Worm (Caenorhabditis elegans) whole organism, L1 larva: Measurements from ENCODE around the gene mtpn-1.

Source experiments
- C34B4.2 ChIP-seq: sonication (generic microtip); optimal IDR thresholded peaks from 2 replicates; lab custom pipeline; 2017; ENCODE audit warnings: mild to moderate bottlenecking, missing genetic modification characterization, missing compliant biosample characterization
- F16B12.6 ChIP-seq: fragments of 150-350 bp; optimal IDR thresholded peaks from 2 replicates; lab custom pipeline; 2014; ENCODE audit warnings: missing biosample characterization, missing genetic modification characterization
- aha-1 ChIP-seq: fragments of 150-350 bp; optimal IDR thresholded peaks from 2 replicates; lab custom pipeline; 2014; ENCODE audit warnings: missing biosample characterization, missing genetic modification characterization
- ama-1 ChIP-seq: fragments of 150-350 bp; optimal IDR thresholded peaks from 2 replicates; lab custom pipeline; 2014
- ceh-8 ChIP-seq: fragments of 200-800 bp; sonication (Bioruptor generic); optimal IDR thresholded peaks from 2 replicates; lab custom pipeline; 2018; ENCODE audit warnings: mild to moderate bottlenecking, missing genetic modification characterization, moderate library complexity, missing compliant biosample characterization
- ceh-82 ChIP-seq, 3 experiments: fragments of 150-350 bp in 1 of 3; sonication (generic microtip) in 2 of 3; optimal IDR thresholded peaks; 2 replicates each; lab custom pipeline; 2014 to 2017; ENCODE audit warnings: missing biosample characterization in 3 of 3, missing genetic modification characterization in 3 of 3
- ceh-90 ChIP-seq: sonication (generic microtip); optimal IDR thresholded peaks from 2 replicates; lab custom pipeline; 2016; ENCODE audit warnings: missing genetic modification characterization, missing compliant biosample characterization
- ces-1 ChIP-seq: fragments of 150-350 bp; optimal IDR thresholded peaks from 2 replicates; lab custom pipeline; 2014; ENCODE audit warnings: missing biosample characterization, missing genetic modification reagents, missing genetic modification characterization
- dpl-1 ChIP-seq, 3 experiments: fragments of 150-350 bp in 2 of 3; sonication (generic microtip) in 1 of 3; optimal IDR thresholded peaks; 2 replicates each; lab custom pipeline; 2014 to 2017; ENCODE audit warnings: missing biosample characterization in 3 of 3, missing genetic modification characterization in 3 of 3, missing genetic modification reagents in 3 of 3
- efl-1 ChIP-seq, 4 experiments: fragments of 150-350 bp; optimal IDR thresholded peaks in 3 of 4; peaks in 1 of 4; 1 replicate in 1 of 4; 2 replicates in 3 of 4; lab custom pipeline; 2014; ENCODE audit warnings: missing biosample characterization in 2 of 4, missing genetic modification characterization in 2 of 4, missing genetic modification reagents in 2 of 4
- egl-27 ChIP-seq, 2 experiments: fragments of 150-350 bp in 1 of 2; sonication (generic microtip); optimal IDR thresholded peaks; 3 replicates each; lab custom pipeline; 2017 to 2018; ENCODE audit warnings: missing biosample characterization in 2 of 2, missing genetic modification characterization in 2 of 2, missing genetic modification reagents in 2 of 2
- ets-5 ChIP-seq: fragments of 200-800 bp; sonication (Bioruptor generic); IDR thresholded peaks from 2 replicates; pipeline ENCODE4 v1.3.6; 2022; ENCODE audit warnings: missing genetic modification characterization, missing compliant biosample characterization
- fkh-4 ChIP-seq: sonication (generic microtip); optimal IDR thresholded peaks from 2 replicates; lab custom pipeline; 2016; ENCODE audit warnings: missing compliant biosample characterization, missing genetic modification characterization, borderline replicate concordance
- fkh-8 ChIP-seq: sonication (generic microtip); optimal IDR thresholded peaks from 2 replicates; lab custom pipeline; 2016; ENCODE audit warnings: mild to moderate bottlenecking, missing genetic modification characterization, missing compliant biosample characterization
- grh-1 ChIP-seq: fragments of 200-800 bp; sonication (Bioruptor generic); IDR thresholded peaks from 2 replicates; pipeline ENCODE4 v1.3.6; 2022; ENCODE audit warnings: missing genetic modification reagents, missing genetic modification characterization, missing compliant biosample characterization
- hlh-17 ChIP-seq: fragments of 200-800 bp; sonication (Bioruptor generic); optimal IDR thresholded peaks from 2 replicates; lab custom pipeline; 2018; ENCODE audit warnings: missing genetic modification characterization, mild to moderate bottlenecking, missing compliant biosample characterization, moderate library complexity, borderline replicate concordance
- hlh-4 ChIP-seq: sonication (generic microtip); optimal IDR thresholded peaks from 2 replicates; lab custom pipeline; 2016; ENCODE audit warnings: mild to moderate bottlenecking, missing genetic modification characterization, missing compliant biosample characterization
- irx-1 ChIP-seq: sonication (generic microtip); optimal IDR thresholded peaks from 2 replicates; lab custom pipeline; 2016; ENCODE audit warnings: missing genetic modification characterization, missing compliant biosample characterization
- isw-1 ChIP-seq: fragments of 200-800 bp; sonication (Bioruptor generic); IDR thresholded peaks from 2 replicates; pipeline ENCODE4 v1.3.6; 2022; ENCODE audit warnings: missing genetic modification characterization, missing compliant biosample characterization
- lin-13 ChIP-seq: fragments of 150-350 bp; optimal IDR thresholded peaks from 2 replicates; lab custom pipeline; 2014; ENCODE audit warnings: missing biosample characterization, missing genetic modification reagents, missing genetic modification characterization
- lin-14 ChIP-seq: fragments of 200-800 bp; sonication (Bioruptor generic); optimal IDR thresholded peaks from 2 replicates; lab custom pipeline; 2018; ENCODE audit warnings: mild to moderate bottlenecking, missing genetic modification characterization, moderate library complexity, missing compliant biosample characterization
- lin-15B ChIP-seq: fragments of 150-350 bp; sonication (generic microtip); optimal IDR thresholded peaks from 3 replicates; lab custom pipeline; 2014; ENCODE audit warnings: missing biosample characterization, missing genetic modification characterization
- lin-35 ChIP-seq, 2 experiments: fragments of 150-350 bp; optimal IDR thresholded peaks; 2 replicates each; lab custom pipeline; 2014; ENCODE audit warnings: missing biosample characterization in 2 of 2, missing genetic modification characterization in 2 of 2, missing genetic modification reagents in 2 of 2
- lin-39 ChIP-seq: fragments of 150-350 bp; optimal IDR thresholded peaks from 2 replicates; lab custom pipeline; 2014; ENCODE audit warnings: missing biosample characterization, missing genetic modification reagents, missing genetic modification characterization
- mdl-1 ChIP-seq, 2 experiments: fragments of 150-350 bp; optimal IDR thresholded peaks; 2 replicates each; lab custom pipeline; 2014 to 2017; ENCODE audit warnings: missing biosample characterization in 2 of 2, missing genetic modification characterization in 2 of 2, inconsistent platforms in 1 of 2
- mef-2 ChIP-seq: fragments of 150-350 bp; optimal IDR thresholded peaks from 2 replicates; lab custom pipeline; 2014; ENCODE audit warnings: missing biosample characterization, missing genetic modification characterization
- nhr-19 ChIP-seq: fragments of 200-800 bp; sonication (Bioruptor generic); conservative IDR thresholded peaks from 2 replicates; pipeline ENCODE4 v1.3.6; 2022; ENCODE audit warnings: missing genetic modification characterization, missing compliant biosample characterization
- nhr-237 ChIP-seq: fragments of 150-350 bp; optimal IDR thresholded peaks from 2 replicates; lab custom pipeline; 2014; ENCODE audit warnings: missing biosample characterization, missing genetic modification characterization
- nhr-47 ChIP-seq: sonication (generic microtip); optimal IDR thresholded peaks from 2 replicates; lab custom pipeline; 2016; ENCODE audit warnings: mild to moderate bottlenecking, missing genetic modification characterization, moderate library complexity, missing compliant biosample characterization
- nhr-71 ChIP-seq: sonication (generic microtip); optimal IDR thresholded peaks from 2 replicates; lab custom pipeline; 2016; ENCODE audit warnings: mild to moderate bottlenecking, missing genetic modification characterization, moderate library complexity, missing compliant biosample characterization
- nhr-85 ChIP-seq: sonication (generic microtip); peaks from one replicate; lab custom pipeline; 2016; ENCODE audit warnings: missing genetic modification characterization, inconsistent platforms, missing compliant biosample characterization
- nhr-90 ChIP-seq: sonication (generic microtip); optimal IDR thresholded peaks from 2 replicates; lab custom pipeline; 2016; ENCODE audit warnings: mild to moderate bottlenecking, missing genetic modification characterization, missing compliant biosample characterization; ENCODE audit not compliant: poor library complexity
- pag-3 ChIP-seq: sonication (generic microtip); optimal IDR thresholded peaks from 2 replicates; lab custom pipeline; 2017; ENCODE audit warnings: missing genetic modification characterization, mild to moderate bottlenecking, missing compliant biosample characterization, antibody characterized with exemption, borderline replicate concordance; ENCODE audit not compliant: insufficient read depth
- pqm-1 ChIP-seq: sonication (generic microtip); optimal IDR thresholded peaks from 3 replicates; lab custom pipeline; 2017; ENCODE audit warnings: missing biosample characterization, missing genetic modification characterization
- skn-1 ChIP-seq: fragments of 150-350 bp; optimal IDR thresholded peaks from 2 replicates; lab custom pipeline; 2014; ENCODE audit warnings: missing biosample characterization, missing genetic modification characterization
- snpc-4 ChIP-seq: fragments of 150-350 bp; optimal IDR thresholded peaks from 2 replicates; lab custom pipeline; 2014; ENCODE audit warnings: missing biosample characterization, missing genetic modification characterization
- sox-4 ChIP-seq: sonication (generic microtip); optimal IDR thresholded peaks from 2 replicates; lab custom pipeline; 2016; ENCODE audit warnings: missing genetic modification characterization, missing compliant biosample characterization
- sptf-1 ChIP-seq: fragments of 150-350 bp; optimal IDR thresholded peaks from 2 replicates; lab custom pipeline; 2014; ENCODE audit warnings: missing biosample characterization, missing genetic modification characterization
- sup-37 ChIP-seq: fragments of 200-800 bp; sonication (Bioruptor generic); optimal IDR thresholded peaks from 2 replicates; lab custom pipeline; 2018; ENCODE audit warnings: mild to moderate bottlenecking, missing genetic modification characterization, missing compliant biosample characterization
- tlp-1 ChIP-seq: fragments of 150-350 bp; optimal IDR thresholded peaks from 2 replicates; lab custom pipeline; 2014; ENCODE audit warnings: missing biosample characterization, missing genetic modification characterization
- unc-130 ChIP-seq: fragments of 150-350 bp; optimal IDR thresholded peaks from 2 replicates; lab custom pipeline; 2017; ENCODE audit warnings: missing biosample characterization, missing genetic modification characterization, inconsistent platforms
- unc-30 ChIP-seq: sonication (generic microtip); optimal IDR thresholded peaks from 2 replicates; lab custom pipeline; 2017; ENCODE audit warnings: missing biosample characterization, missing genetic modification characterization
- unc-98 ChIP-seq: fragments of 200-800 bp; sonication (Bioruptor generic); IDR thresholded peaks from 2 replicates; pipeline ENCODE4 v1.3.6; 2022; ENCODE audit warnings: missing genetic modification characterization, missing compliant biosample characterization
- zag-1 ChIP-seq: fragments of 150-350 bp; optimal IDR thresholded peaks from 2 replicates; lab custom pipeline; 2014; ENCODE audit warnings: missing biosample characterization, missing genetic modification characterization
- ztf-4 ChIP-seq: fragments of 150-350 bp; optimal IDR thresholded peaks from 2 replicates; lab custom pipeline; 2014; ENCODE audit warnings: missing biosample characterization, missing genetic modification characterization

Gene mtpn-1

ce11 chrX:2407167-2407566, at the start of gene mtpn-1:
Gene mtpn-1, plus strand, starts transcription at chrX:2407467.
- TF ChIP-seq mef-2 (tag; lab: Kevin White, UChicago), result no peak
- peak; percentile 56 for TF ChIP-seq nhr-85 (tag; lab: Kevin White, UChicago)

- TF ChIP-seq hlh-17 (GFP tag; lab: Kevin White, UChicago) (no peak), isw-1 (GFP tag; lab: Robert Waterston, UW) (no peak), efl-1 (optimal IDR thresholded peaks at IDR 0.05; lab: Kevin White, UChicago) (no peak), efl-1 (GFP tag; optimal IDR thresholded peaks at IDR 0.05 in 1 of 2; lab: Kevin White, UChicago) (peak in 1 of 2 experiments; percentile 73)
These were observed 47.5 kb upstream of the mtpn-1 start, which contains the start of gene lgc-40 for ce11 chrX:2359797-2360196. Gene lgc-40, plus strand, starts transcription at chrX:2360097.

ce11 chrX:2362872-2363271, 44.4 kb upstream of the mtpn-1 start:
- TF ChIP-seq C34B4.2 (tag; lab: Kevin White, UChicago) (no peak), snpc-4 (tag; lab: Kevin White, UChicago) (peak; percentile 65)

- TF ChIP-seq nhr-47 (tag; lab: Kevin White, UChicago) (peak; percentile 96), ces-1 (GFP tag; lab: Kevin White, UChicago) (no peak), nhr-71 (peak; percentile 91), ama-1 (lab: Kevin White, UChicago) (no peak), skn-1 (tag; lab: Kevin White, UChicago) (peak; percentile 99), zag-1 (no peak), unc-130 (tag; lab: Kevin White, UChicago) (no peak), irx-1 (tag; lab: Kevin White, UChicago) (peak; percentile 85), sup-37 (GFP tag; lab: Kevin White, UChicago) (peak; percentile 31), hlh-4 (no peak), nhr-85 (tag; lab: Kevin White, UChicago) (peak; percentile 94), ceh-82 (tag; optimal IDR thresholded peaks at IDR 0.05; lab: Kevin White, UChicago) (peak; percentile 52 to 85 (median 81)), grh-1 (peak; percentile 82), ceh-8 (GFP tag; lab: Kevin White, UChicago) (peak; percentile 88), fkh-8 (tag; lab: Kevin White, UChicago) (peak; percentile 89), dpl-1 (GFP tag; optimal IDR thresholded peaks at IDR 0.05; lab: Kevin White, UChicago) (peak in 2 of 3 experiments; percentile 23 to 37), lin-15B (tag; lab: Kevin White, UChicago) (no peak), mdl-1 (tag; optimal IDR thresholded peaks at IDR 0.05; lab: Kevin White, UChicago) (peak in 1 of 2 experiments; percentile 23), mef-2 (tag; lab: Kevin White, UChicago) (no peak), nhr-237 (tag; lab: Kevin White, UChicago) (peak; percentile 90), lin-39 (tag; lab: Kevin White, UChicago) (peak; percentile 86), nhr-19 (peak; percentile 88), sox-4 (tag; lab: Kevin White, UChicago) (peak; percentile 88), fkh-4 (no peak), F16B12.6 (tag; lab: Kevin White, UChicago) (no peak), ets-5 (GFP tag; lab: Robert Waterston, UW) (no peak), tlp-1 (no peak), sptf-1 (tag; lab: Kevin White, UChicago) (no peak), ztf-4 (tag; lab: Kevin White, UChicago) (peak; percentile 81), ceh-90 (tag; lab: Kevin White, UChicago) (no peak), lin-14 (GFP tag; lab: Kevin White, UChicago) (peak; percentile 85), egl-27 (tag; optimal IDR thresholded peaks at IDR 0.05; lab: Kevin White, UChicago) (no peak), unc-30 (tag; lab: Kevin White, UChicago) (no peak), nhr-90 (peak; percentile 97), pqm-1 (tag; lab: Kevin White, UChicago) (no peak), aha-1 (tag; lab: Kevin White, UChicago) (no peak), lin-13 (GFP tag; lab: Kevin White, UChicago) (peak; percentile 85), unc-98 (GFP tag; lab: Robert Waterston, UW) (no peak), lin-35 (GFP tag; optimal IDR thresholded peaks at IDR 0.05; lab: Kevin White, UChicago) (peak; percentile 24 to 81), pag-3 (tag; lab: Kevin White, UChicago) (no peak)
These were observed 42.5 kb upstream of the mtpn-1 start for ce11 chrX:2364703-2365299.
